Worm (Caenorhabditis elegans): ENCODE data around the gene fmi-1.

The fmi-1 gene

DNA sequence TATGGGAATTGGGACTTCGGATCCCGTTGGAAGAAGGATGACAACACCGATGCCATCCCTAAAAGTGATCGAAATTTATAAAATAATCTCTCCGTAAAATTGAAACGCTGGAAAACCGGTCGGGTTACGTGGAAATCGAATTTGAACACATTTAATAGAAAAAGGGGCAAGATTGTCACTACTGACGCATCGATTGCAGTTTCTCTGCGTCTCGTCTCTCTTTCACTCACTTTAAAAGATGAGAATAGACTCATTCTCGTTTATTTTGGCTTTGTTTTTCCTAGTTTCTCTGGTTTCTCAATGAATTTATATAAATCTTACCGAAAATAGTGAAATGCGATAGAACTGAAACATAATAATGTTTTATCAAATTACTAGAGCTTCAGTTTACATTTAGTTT is 22.8 kb downstream of the fmi-1 start, which contains the start of gene scyl-1:
TSS of gene scyl-1 (minus strand) at position 56 of the 400 bp plus-strand sequence.
- TF ChIP-seq daf-19 (GFP tag; conservative IDR thresholded peaks at IDR 0.05), result no peak
- TF ChIP-seq arid-1 (GFP tag; conservative IDR thresholded peaks at IDR 0.05), result 0 out of 2 replicates have a peak, but pooled peaks have one; percentile 25
- peak in 1 of 2 experiments; percentile 82 for TF ChIP-seq unc-62 (GFP tag; optimal IDR thresholded peaks at IDR 0.05 in 1 of 2)
- TF ChIP-seq unc-62 (tag; optimal IDR thresholded peaks at IDR 0.05), result no peak
- peak; percentile 68 for TF ChIP-seq rbr-2 (tag; optimal IDR thresholded peaks at IDR 0.05)
- peak; percentile 48 for TF ChIP-seq nhr-25 (tag; optimal IDR thresholded peaks at IDR 0.05; ENCODE audit: borderline replicate concordance, insufficient read depth)
- TF ChIP-seq spr-1 (tag; optimal IDR thresholded peaks at IDR 0.05), result peak; percentile 10
- peak; percentile 78 for TF ChIP-seq hlh-11 (tag; optimal IDR thresholded peaks at IDR 0.05)
- TF ChIP-seq mdt-29 (GFP tag; IDR thresholded peaks at IDR 0.05), result no peak
- TF ChIP-seq nhr-111 (GFP tag; optimal IDR thresholded peaks at IDR 0.05), result no peak
- no peak for TF ChIP-seq F49E8.2 (tag; optimal IDR thresholded peaks at IDR 0.05; ENCODE audit: borderline replicate concordance)
- TF ChIP-seq lin-29 (GFP tag; IDR thresholded peaks at IDR 0.05), result 0 out of 2 replicates have a peak, but pooled peaks have one; percentile 21
- TF ChIP-seq nhr-6 (tag; optimal IDR thresholded peaks at IDR 0.05), result peak; percentile 96
- no peak for TF ChIP-seq daf-16 (GFP tag; optimal IDR thresholded peaks at IDR 0.05)
- TF ChIP-seq daf-16 (tag; optimal IDR thresholded peaks at IDR 0.05), result no peak
- TF ChIP-seq attf-4 (tag; optimal IDR thresholded peaks at IDR 0.05), result no peak
- peak; percentile 56 for TF ChIP-seq nhr-77 (tag; optimal IDR thresholded peaks at IDR 0.05)
- peak; percentile 84 for TF ChIP-seq dve-1 (tag; optimal IDR thresholded peaks at IDR 0.05; ENCODE audit: insufficient read depth)
- no peak for TF ChIP-seq lim-7 (GFP tag; IDR thresholded peaks at IDR 0.05)
- TF ChIP-seq ztf-7 (tag; optimal IDR thresholded peaks at IDR 0.05), result no peak
- no peak for TF ChIP-seq cey-2 (tag; optimal IDR thresholded peaks at IDR 0.05; ENCODE audit: borderline replicate concordance, insufficient read depth)
- TF ChIP-seq madf-5 (GFP tag; IDR thresholded peaks at IDR 0.05), result no peak
- TF ChIP-seq nhr-28 (tag; optimal IDR thresholded peaks at IDR 0.05), result peak; percentile 70
- no peak for TF ChIP-seq hlh-30 (tag; optimal IDR thresholded peaks at IDR 0.05; ENCODE audit: insufficient read depth)
- TF ChIP-seq lin-13 (GFP tag; optimal IDR thresholded peaks at IDR 0.05), result peak; percentile 74
- TF ChIP-seq php-3 (GFP tag; IDR thresholded peaks at IDR 0.05), result no peak
- TF ChIP-seq hmg-1.1 (GFP tag; IDR thresholded peaks at IDR 0.05), result peak; percentile 52
- TF ChIP-seq duxl-1 (tag; optimal IDR thresholded peaks at IDR 0.05; ENCODE audit: poor library complexity), result peak; percentile 30
- peak; percentile 75 for TF ChIP-seq T26A8.4 (GFP tag; IDR thresholded peaks at IDR 0.05)
- TF ChIP-seq nhr-42 (GFP tag; IDR thresholded peaks at IDR 0.05), result peak; percentile 66
- no peak for TF ChIP-seq zfp-3 (GFP tag; conservative IDR thresholded peaks at IDR 0.05)
- 0 out of 2 replicates have a peak, but pooled peaks have one; percentile 41 for TF ChIP-seq ceh-20 (GFP tag; IDR thresholded peaks at IDR 0.05)
- TF ChIP-seq nhr-48 (tag; optimal IDR thresholded peaks at IDR 0.05), result peak; percentile 36
- peak; percentile 74 for TF ChIP-seq dpl-1 (GFP tag; optimal IDR thresholded peaks at IDR 0.05)
- peak in 1 of 2 experiments; percentile 90 for TF ChIP-seq lsy-2 (tag; optimal IDR thresholded peaks at IDR 0.05)
- TF ChIP-seq tag-97 (GFP tag; IDR thresholded peaks at IDR 0.05), result no peak
- TF ChIP-seq mdl-1 (tag; optimal IDR thresholded peaks at IDR 0.05), result peak in 1 of 2 experiments; percentile 59
- peak; percentile 59 for TF ChIP-seq ctbp-1 (GFP tag; IDR thresholded peaks at IDR 0.05)
- TF ChIP-seq ztf-11 (tag; optimal IDR thresholded peaks at IDR 0.05), result no peak
- peak; percentile 23 for TF ChIP-seq fkh-10 (GFP tag; optimal IDR thresholded peaks at IDR 0.05)
- peak; percentile 45 for TF ChIP-seq nhr-102 (tag; optimal IDR thresholded peaks at IDR 0.05)
- TF ChIP-seq Y5F2A.4 (GFP tag; optimal IDR thresholded peaks at IDR 0.05), result no peak
- peak; percentile 56 for TF ChIP-seq nhr-11 (tag; optimal IDR thresholded peaks at IDR 0.05)
- TF ChIP-seq jun-1 (tag; optimal IDR thresholded peaks at IDR 0.05), result peak; percentile 8
- TF ChIP-seq T20F7.1 (GFP tag; optimal IDR thresholded peaks at IDR 0.05), result peak; percentile 70
- TF ChIP-seq dmd-6 (GFP tag; IDR thresholded peaks at IDR 0.05), result peak; percentile 76
- TF ChIP-seq mxl-3 (GFP tag; optimal IDR thresholded peaks at IDR 0.05), result peak; percentile 15
- TF ChIP-seq pqm-1 (tag; optimal IDR thresholded peaks at IDR 0.05), result no peak
- no peak for TF ChIP-seq egl-27 (tag; optimal IDR thresholded peaks at IDR 0.05)
- no peak for TF ChIP-seq unc-130 (GFP tag; optimal IDR thresholded peaks at IDR 0.05)
- peak in 1 of 2 experiments; percentile 46 for TF ChIP-seq hif-1 (tag; optimal IDR thresholded peaks at IDR 0.05)
